Worm (Caenorhabditis elegans) whole organism, mixed stage, embryonic: Measurements from ENCODE around the gene rpn-9.

ENCODE experiments used
- M03D4.4 ChIP-seq: sonication (generic microtip); optimal IDR thresholded peaks from 2 replicates; lab custom pipeline; 2017; ENCODE audit warnings: mild to moderate bottlenecking, missing genetic modification characterization, missing compliant biosample characterization
- bed-3 ChIP-seq: fragments of 200-800 bp; sonication (Bioruptor generic); optimal IDR thresholded peaks from 3 replicates; lab custom pipeline; 2018; ENCODE audit warnings: mild to moderate bottlenecking, missing genetic modification characterization, moderate library complexity, missing compliant biosample characterization
- blmp-1 ChIP-seq: fragments of 150-350 bp; optimal IDR thresholded peaks from 2 replicates; lab custom pipeline; 2014; ENCODE audit warnings: missing biosample characterization, missing genetic modification characterization
- ceh-39 ChIP-seq: fragments of 150-350 bp; optimal IDR thresholded peaks from 2 replicates; lab custom pipeline; 2014; ENCODE audit warnings: missing biosample characterization, missing genetic modification characterization
- ceh-43 ChIP-seq: fragments of 200-800 bp; sonication (Bioruptor generic); optimal IDR thresholded peaks from 2 replicates; lab custom pipeline; 2018; ENCODE audit warnings: mild to moderate bottlenecking, missing genetic modification characterization, moderate library complexity, missing compliant biosample characterization
- ces-1 ChIP-seq: fragments of 150-350 bp; optimal IDR thresholded peaks from 2 replicates; lab custom pipeline; 2014; ENCODE audit warnings: missing biosample characterization, missing genetic modification reagents, missing genetic modification characterization
- drap-1 ChIP-seq: fragments of 200-800 bp; sonication (Bioruptor generic); optimal IDR thresholded peaks from 3 replicates; lab custom pipeline; 2018; ENCODE audit warnings: mild to moderate bottlenecking, missing genetic modification characterization, missing compliant biosample characterization
- elt-1 ChIP-seq: sonication (generic microtip); optimal IDR thresholded peaks from 2 replicates; lab custom pipeline; 2017; ENCODE audit warnings: missing genetic modification characterization, mild to moderate bottlenecking, missing compliant biosample characterization, antibody characterized with exemption, moderate library complexity, borderline replicate concordance; ENCODE audit not compliant: insufficient read depth
- elt-3 ChIP-seq: fragments of 150-350 bp; optimal IDR thresholded peaks from 2 replicates; lab custom pipeline; 2014; ENCODE audit warnings: missing biosample characterization, missing genetic modification characterization
- ham-2 ChIP-seq: fragments of 200-800 bp; sonication (Bioruptor generic); optimal IDR thresholded peaks from 2 replicates; lab custom pipeline; 2018; ENCODE audit warnings: mild to moderate bottlenecking, missing genetic modification characterization, missing compliant biosample characterization
- hlh-1 ChIP-seq: fragments of 150-350 bp; optimal IDR thresholded peaks from 2 replicates; lab custom pipeline; 2014; ENCODE audit warnings: missing biosample characterization, missing genetic modification reagents, missing genetic modification characterization
- lin-13 ChIP-seq: fragments of 150-350 bp; optimal IDR thresholded peaks from 2 replicates; lab custom pipeline; 2014; ENCODE audit warnings: missing biosample characterization, missing genetic modification characterization
- lin-32 ChIP-seq: fragments of 200-800 bp; sonication (Bioruptor generic); optimal IDR thresholded peaks from 2 replicates; lab custom pipeline; 2018; ENCODE audit warnings: mild to moderate bottlenecking, missing genetic modification characterization, missing compliant biosample characterization
- lsy-2 ChIP-seq: fragments of 150-350 bp; optimal IDR thresholded peaks from 2 replicates; lab custom pipeline; 2014; ENCODE audit warnings: missing biosample characterization, missing genetic modification characterization
- mep-1 ChIP-seq: fragments of 150-350 bp; optimal IDR thresholded peaks from 2 replicates; lab custom pipeline; 2017; ENCODE audit warnings: missing biosample characterization, missing genetic modification reagents, missing genetic modification characterization, inconsistent platforms
- mls-2 ChIP-seq: sonication (generic microtip); optimal IDR thresholded peaks from 2 replicates; lab custom pipeline; 2016; ENCODE audit warnings: mild to moderate bottlenecking, missing genetic modification characterization, moderate library complexity, missing compliant biosample characterization
- nhr-12 ChIP-seq: fragments of 150-350 bp; optimal IDR thresholded peaks from 2 replicates; lab custom pipeline; 2014; ENCODE audit warnings: missing biosample characterization, missing genetic modification characterization
- nhr-2 ChIP-seq: fragments of 150-350 bp; optimal IDR thresholded peaks from 2 replicates; lab custom pipeline; 2014; ENCODE audit warnings: missing biosample characterization, missing genetic modification characterization
- nhr-237 ChIP-seq: fragments of 150-350 bp; optimal IDR thresholded peaks from 2 replicates; lab custom pipeline; 2014; ENCODE audit warnings: missing biosample characterization, missing genetic modification characterization
- nhr-28 ChIP-seq: fragments of 150-350 bp; optimal IDR thresholded peaks from 2 replicates; lab custom pipeline; 2014; ENCODE audit warnings: missing biosample characterization, missing genetic modification characterization
- nhr-76 ChIP-seq: sonication (generic microtip); optimal IDR thresholded peaks from 2 replicates; lab custom pipeline; 2017; ENCODE audit warnings: missing biosample characterization, missing genetic modification characterization
- pha-4 ChIP-seq: fragments of 150-350 bp; optimal IDR thresholded peaks from 2 replicates; lab custom pipeline; 2018; ENCODE audit warnings: missing biosample characterization, missing genetic modification reagents, missing genetic modification characterization
- sem-2 ChIP-seq: fragments of 200-800 bp; sonication (Bioruptor generic); optimal IDR thresholded peaks from 2 replicates; lab custom pipeline; 2018; ENCODE audit warnings: mild to moderate bottlenecking, missing genetic modification characterization, missing compliant biosample characterization
- snpc-4 ChIP-seq: fragments of 150-350 bp; optimal IDR thresholded peaks from 2 replicates; lab custom pipeline; 2014; ENCODE audit warnings: missing biosample characterization, missing genetic modification characterization
- sptf-1 ChIP-seq: sonication (generic microtip); optimal IDR thresholded peaks from 2 replicates; lab custom pipeline; 2017; ENCODE audit warnings: mild to moderate bottlenecking, missing genetic modification characterization, moderate library complexity, missing compliant biosample characterization
- unc-120 ChIP-seq: sonication (generic microtip); optimal IDR thresholded peaks from 2 replicates; lab custom pipeline; 2017; ENCODE audit warnings: missing genetic modification characterization, missing compliant biosample characterization; ENCODE audit not compliant: poor library complexity, severe bottlenecking
- unc-39 ChIP-seq: fragments of 150-350 bp; optimal IDR thresholded peaks from 2 replicates; lab custom pipeline; 2014; ENCODE audit warnings: missing biosample characterization, missing genetic modification characterization
- unc-62 ChIP-seq: fragments of 150-350 bp; optimal IDR thresholded peaks from 2 replicates; lab custom pipeline; 2014; ENCODE audit warnings: missing biosample characterization, missing genetic modification reagents, missing genetic modification characterization
- zip-8 ChIP-seq: fragments of 150-350 bp; optimal IDR thresholded peaks from 2 replicates; lab custom pipeline; 2014; ENCODE audit warnings: missing biosample characterization, missing genetic modification characterization

The rpn-9 gene

ce11 chrII:11236274-11236673 is 2.4 kb downstream of the rpn-9 start, which contains the start of gene cchl-1:
Gene cchl-1, minus strand, starts transcription at chrII:11236387.
- TF ChIP-seq ham-2 (GFP tag; lab: Kevin White, UChicago) (no peak), lin-13 (tag; lab: Kevin White, UChicago) (no peak), blmp-1 (tag; lab: Kevin White, UChicago) (no peak), unc-120 (peak; percentile 11), M03D4.4 (tag; lab: Kevin White, UChicago) (no peak), ceh-39 (no peak), mls-2 (tag; lab: Kevin White, UChicago) (no peak), drap-1 (no peak), elt-1 (tag; lab: Kevin White, UChicago) (no peak)

DNA sequence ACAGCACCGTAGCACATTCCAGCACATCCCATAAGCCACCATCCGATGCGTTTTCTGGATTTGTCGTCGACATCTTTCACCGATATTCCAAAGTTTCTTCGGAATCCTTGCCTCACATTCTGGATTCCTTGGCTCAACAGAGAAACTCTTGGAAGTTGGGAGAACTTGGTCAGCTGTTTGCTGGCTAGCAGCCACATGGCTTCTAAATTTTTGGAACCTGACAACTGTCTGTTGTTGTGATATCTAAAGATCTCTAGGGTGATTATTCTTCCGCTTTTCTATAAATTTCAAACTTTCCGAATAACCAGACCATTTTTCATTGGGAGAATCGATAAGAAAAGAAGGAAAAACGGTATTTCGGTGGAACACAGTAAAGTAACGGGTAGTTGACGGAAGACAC is 4.0 kb downstream of the rpn-9 start, which contains the start of gene cox-15:
cox-15 (minus strand) TSS at position 202 of the 400 bp plus-strand sequence.
- TF ChIP-seq hlh-1 (tag; lab: Kevin White, UChicago) (peak; percentile 98), unc-39 (tag; lab: Kevin White, UChicago) (no peak), ham-2 (GFP tag; lab: Kevin White, UChicago) (no peak)
- TF ChIP-seq, all 35 proteins: peak for 1

ce11 chrII:11226379-11226778 is 12.3 kb downstream of the rpn-9 start, which contains the start of gene T06D8.2:
Gene T06D8.2, plus strand, starts transcription at chrII:11226679.
- TF ChIP-seq bed-3 (GFP tag; lab: Kevin White, UChicago) (no peak), mep-1 (tag; lab: Kevin White, UChicago) (no peak), M03D4.4 (tag; lab: Kevin White, UChicago) (no peak), snpc-4 (tag; lab: Kevin White, UChicago) (no peak), nhr-2 (tag; lab: Kevin White, UChicago) (no peak), unc-62 (no peak), elt-1 (tag; lab: Kevin White, UChicago) (no peak), nhr-28 (tag; lab: Kevin White, UChicago) (no peak), lsy-2 (tag; lab: Kevin White, UChicago) (no peak), nhr-12 (tag; lab: Kevin White, UChicago) (no peak), sptf-1 (tag; lab: Kevin White, UChicago) (no peak), ces-1 (GFP tag; lab: Kevin White, UChicago) (no peak), mls-2 (tag; lab: Kevin White, UChicago) (no peak), sem-2 (GFP tag; lab: Kevin White, UChicago) (no peak), ceh-43 (GFP tag; lab: Kevin White, UChicago) (no peak), lin-32 (GFP tag; lab: Kevin White, UChicago) (no peak), pha-4 (tag; lab: Kevin White, UChicago) (no peak), ham-2 (GFP tag; lab: Kevin White, UChicago) (no peak), zip-8 (tag; lab: Kevin White, UChicago) (no peak)

DNA sequence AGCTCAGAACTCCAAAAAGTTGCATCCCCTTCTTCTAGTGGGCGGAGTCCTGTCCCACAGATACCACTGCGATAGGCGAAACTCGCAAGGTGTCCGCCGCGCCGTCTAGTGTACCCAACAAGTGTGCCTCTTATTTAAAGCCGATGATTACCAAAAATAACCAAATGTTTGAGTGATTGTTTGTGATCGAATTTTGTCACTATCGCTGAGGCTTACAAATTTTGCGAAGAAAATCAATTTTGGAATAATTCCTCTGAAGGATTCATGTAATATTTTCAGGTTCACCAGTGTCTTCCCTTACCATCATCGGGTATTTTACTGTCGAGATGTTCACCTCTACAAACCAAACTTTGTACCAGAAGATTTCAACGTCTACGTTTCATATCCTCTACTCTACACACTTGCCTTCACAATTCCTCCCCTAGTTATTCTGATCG is 14.7 kb downstream of the rpn-9 start:
- TF ChIP-seq nhr-237 (tag; lab: Kevin White, UChicago) = no peak
- TF ChIP-seq sptf-1 (tag; lab: Kevin White, UChicago) = peak; percentile 25
- peak; percentile 10 for TF ChIP-seq mep-1 (tag; lab: Kevin White, UChicago)
- no peak for TF ChIP-seq nhr-28 (tag; lab: Kevin White, UChicago)
- peak; percentile 7 for TF ChIP-seq lsy-2 (tag; lab: Kevin White, UChicago)
- peak; percentile 12 for TF ChIP-seq drap-1
- TF ChIP-seq bed-3 (GFP tag; lab: Kevin White, UChicago) = no peak
- TF ChIP-seq ceh-39 = peak; percentile 15
- peak; percentile 1 for TF ChIP-seq unc-120
- TF ChIP-seq ces-1 (GFP tag; lab: Kevin White, UChicago) = peak; percentile 43

- TF ChIP-seq zip-8 (tag; lab: Kevin White, UChicago) = no peak
- TF ChIP-seq ham-2 (GFP tag; lab: Kevin White, UChicago) = no peak
- peak; percentile 67 for TF ChIP-seq pha-4 (tag; lab: Kevin White, UChicago)
- TF ChIP-seq nhr-28 (tag; lab: Kevin White, UChicago) = no peak
- no peak for TF ChIP-seq hlh-1 (tag; lab: Kevin White, UChicago)
Observed at ce11 chrII:11221771-11222355, 16.9 kb downstream of the rpn-9 start, which contains the start of gene plpr-1. Gene plpr-1, plus strand, starts transcription at chrII:11222305.

- TF ChIP-seq mls-2 (tag; lab: Kevin White, UChicago) (no peak), ham-2 (GFP tag; lab: Kevin White, UChicago) (no peak), zip-8 (tag; lab: Kevin White, UChicago) (no peak), ceh-43 (GFP tag; lab: Kevin White, UChicago) (no peak), sem-2 (GFP tag; lab: Kevin White, UChicago) (no peak), elt-3 (tag; lab: Kevin White, UChicago) (no peak), nhr-2 (tag; lab: Kevin White, UChicago) (no peak), M03D4.4 (tag; lab: Kevin White, UChicago) (no peak), lsy-2 (tag; lab: Kevin White, UChicago) (no peak), unc-120 (no peak), unc-62 (no peak), bed-3 (GFP tag; lab: Kevin White, UChicago) (no peak), nhr-28 (tag; lab: Kevin White, UChicago) (no peak), nhr-76 (tag; lab: Kevin White, UChicago) (no peak), sptf-1 (tag; lab: Kevin White, UChicago) (no peak)
Observed at ce11 chrII:11205783-11206182, 32.9 kb downstream of the rpn-9 start.
